Worm (Caenorhabditis elegans) whole organism, early embryonic: ENCODE results near the gene ipla-6.

ENCODE experiments used
- B0310.2 ChIP-seq: sonication (generic microtip); optimal IDR thresholded peaks from 2 replicates; lab custom pipeline; 2016; ENCODE audit warnings: mild to moderate bottlenecking, missing genetic modification characterization, missing compliant biosample characterization
- aly-1 ChIP-seq: sonication (generic microtip); optimal IDR thresholded peaks from 2 replicates; lab custom pipeline; 2016; ENCODE audit warnings: missing genetic modification characterization, missing compliant biosample characterization
- ama-1 ChIP-seq: fragments of 150-350 bp; optimal IDR thresholded peaks from 2 replicates; lab custom pipeline; 2014
- ceh-36 ChIP-seq: sonication (generic microtip); optimal IDR thresholded peaks from 2 replicates; lab custom pipeline; 2016; ENCODE audit warnings: missing genetic modification characterization, inconsistent platforms, missing compliant biosample characterization
- ets-7 ChIP-seq: sonication (generic microtip); optimal IDR thresholded peaks from 2 replicates; lab custom pipeline; 2016; ENCODE audit warnings: missing genotype, missing genetic modification characterization, missing compliant biosample characterization
- scrt-1 ChIP-seq: fragments of 200-800 bp; sonication (Bioruptor generic); IDR thresholded peaks from 2 replicates; pipeline ENCODE4 v1.3.6; 2022; ENCODE audit warnings: missing genetic modification characterization, missing compliant biosample characterization
- tbx-11 ChIP-seq: fragments of 200-800 bp; sonication (Bioruptor generic); IDR thresholded peaks from 2 replicates; pipeline ENCODE4 v1.3.6; 2022; ENCODE audit warnings: missing genetic modification characterization, missing compliant biosample characterization
- tbx-37 ChIP-seq: fragments of 200-800 bp; sonication (Bioruptor generic); conservative IDR thresholded peaks from 2 replicates; pipeline ENCODE4 v1.3.6; 2022; ENCODE audit warnings: missing genetic modification reagents, missing genetic modification characterization, missing compliant biosample characterization

DNA sequence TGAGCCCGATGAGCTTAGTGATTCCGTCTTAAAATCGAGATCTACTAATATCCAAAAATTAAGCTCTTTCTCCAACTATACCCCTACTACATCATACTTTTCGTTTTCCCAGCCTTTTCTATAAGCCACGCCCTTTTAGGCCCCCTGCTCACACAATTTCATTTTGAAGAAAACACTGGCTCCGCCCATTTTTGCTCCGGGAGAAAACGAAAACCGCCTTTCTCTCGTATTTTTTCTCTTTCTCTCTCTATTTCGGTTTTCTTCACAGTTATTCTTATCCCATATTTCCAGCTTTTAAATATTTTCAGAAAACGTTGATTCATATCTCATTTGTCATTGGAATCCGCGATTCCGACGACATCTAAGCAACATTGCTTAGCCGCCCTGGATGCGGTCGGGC lies 24.2 kb downstream of the ipla-6 start, which contains the start of gene Y73B6BL.47:
- TF ChIP-seq ceh-36 (tag; lab: Kevin White, UChicago) (no peak), tbx-37 (GFP tag; lab: Robert Waterston, UW) (no peak), scrt-1 (GFP tag; lab: Robert Waterston, UW) (no peak), tbx-11 (no peak), aly-1 (no peak), ama-1 (lab: Kevin White, UChicago) (no peak), ets-7 (no peak), B0310.2 (no peak)
